Worm (Caenorhabditis elegans): ENCODE measurements around the gene Y39A1A.3.

The Y39A1A.3 gene

ce11 chrIII:10608161-10608560 lies 11.9 kb upstream of the Y39A1A.3 start:
- peak; percentile 75 for TF ChIP-seq C34F6.9 (tag; optimal IDR thresholded peaks at IDR 0.05)
- no peak for TF ChIP-seq nhr-12 (tag; optimal IDR thresholded peaks at IDR 0.05)
- TF ChIP-seq lin-11 (tag; optimal IDR thresholded peaks at IDR 0.05), result no peak
- no peak for TF ChIP-seq blmp-1 (tag; optimal IDR thresholded peaks at IDR 0.05; ENCODE audit: insufficient read depth)
- no peak for TF ChIP-seq ztf-4 (tag; optimal IDR thresholded peaks at IDR 0.05)
- no peak for TF ChIP-seq snpc-4 (tag; optimal IDR thresholded peaks at IDR 0.05)
- TF ChIP-seq nhr-77 (tag; optimal IDR thresholded peaks at IDR 0.05), result no peak
- no peak for TF ChIP-seq dmd-4 (tag; optimal IDR thresholded peaks at IDR 0.05)
- no peak for TF ChIP-seq nhr-25 (tag; optimal IDR thresholded peaks at IDR 0.05)
- TF ChIP-seq sma-3 (GFP tag; optimal IDR thresholded peaks at IDR 0.05), result no peak
- no peak for TF ChIP-seq ama-1 (optimal IDR thresholded peaks at IDR 0.05)
- no peak for TF ChIP-seq ceh-82 (tag; optimal IDR thresholded peaks at IDR 0.05)
- no peak for TF ChIP-seq nhr-21 (tag; optimal IDR thresholded peaks at IDR 0.05)
- peak; percentile 7 for TF ChIP-seq lin-13 (GFP tag; optimal IDR thresholded peaks at IDR 0.05)
- no peak for TF ChIP-seq gmeb-1 (tag; optimal IDR thresholded peaks at IDR 0.05)
- no peak for TF ChIP-seq nhr-11 (tag; optimal IDR thresholded peaks at IDR 0.05)
- TF ChIP-seq unc-39 (tag; optimal IDR thresholded peaks at IDR 0.05), result no peak
- TF ChIP-seq peb-1 (tag; optimal IDR thresholded peaks at IDR 0.05), result no peak
- no peak for TF ChIP-seq unc-62 (GFP tag; optimal IDR thresholded peaks at IDR 0.05)
- peak; percentile 29 for TF ChIP-seq crh-2 (tag; optimal IDR thresholded peaks at IDR 0.05)
- TF ChIP-seq nhr-10 (tag; optimal IDR thresholded peaks at IDR 0.05), result no peak
- no peak for TF ChIP-seq alr-1 (tag; optimal IDR thresholded peaks at IDR 0.05)
- no peak for TF ChIP-seq lin-39 (tag; optimal IDR thresholded peaks at IDR 0.05)
- peak; percentile 62 for TF ChIP-seq unc-55 (GFP tag; optimal IDR thresholded peaks at IDR 0.05)
- no peak for TF ChIP-seq nhr-23 (tag; optimal IDR thresholded peaks at IDR 0.05)
- TF ChIP-seq lsy-2 (tag; optimal IDR thresholded peaks at IDR 0.05), result peak in 1 of 2 experiments; percentile 24
- TF ChIP-seq F13H6.1 (tag; optimal IDR thresholded peaks at IDR 0.05), result no peak
- no peak for TF ChIP-seq nhr-6 (tag; optimal IDR thresholded peaks at IDR 0.05)

ce11 chrIII:10605049-10605448 lies 8.8 kb upstream of the Y39A1A.3 start, which contains the start of gene rabx-5:
Gene rabx-5 (plus strand): TSS chrIII:10605349.
- TF ChIP-seq lsy-2 (tag; optimal IDR thresholded peaks at IDR 0.05) (no peak), R02D3.7 (tag; optimal IDR thresholded peaks at IDR 0.05) (no peak), zag-1 (tag; optimal IDR thresholded peaks at IDR 0.05) (no peak), sma-3 (GFP tag; optimal IDR thresholded peaks at IDR 0.05) (no peak), mbf-1 (tag; optimal IDR thresholded peaks at IDR 0.05) (no peak), ztf-4 (tag; optimal IDR thresholded peaks at IDR 0.05) (no peak)

ce11 chrIII:10604325-10604724 lies 8.0 kb upstream of the Y39A1A.3 start:
- TF ChIP-seq snpc-4 (tag; optimal IDR thresholded peaks at IDR 0.05) (no peak), C34F6.9 (tag; optimal IDR thresholded peaks at IDR 0.05) (peak; percentile 18), unc-55 (GFP tag; optimal IDR thresholded peaks at IDR 0.05) (peak; percentile 6), lsy-2 (tag; optimal IDR thresholded peaks at IDR 0.05) (peak in 1 of 2 experiments; percentile 23), ztf-4 (tag; optimal IDR thresholded peaks at IDR 0.05) (no peak), nhr-21 (tag; optimal IDR thresholded peaks at IDR 0.05) (peak; percentile 45), nhr-129 (tag; optimal IDR thresholded peaks at IDR 0.05) (peak; percentile 32), ztf-11 (tag; optimal IDR thresholded peaks at IDR 0.05) (no peak), lin-11 (tag; optimal IDR thresholded peaks at IDR 0.05) (peak; percentile 55)

ce11 chrIII:10603248-10603647 lies 7.0 kb upstream of the Y39A1A.3 start, which contains the start of gene Y39A1A.2:
Gene Y39A1A.2 (minus strand): TSS chrIII:10603566.
- TF ChIP-seq unc-62 (GFP tag; optimal IDR thresholded peaks at IDR 0.05), result no peak
- no peak for TF ChIP-seq ceh-16 (tag; optimal IDR thresholded peaks at IDR 0.05)

ce11 chrIII:10600894-10601293 lies 4.6 kb upstream of the Y39A1A.3 start:
- TF ChIP-seq dmd-4 (tag; optimal IDR thresholded peaks at IDR 0.05) (no peak), sma-9 (GFP tag; optimal IDR thresholded peaks at IDR 0.05) (peak; percentile 12), sma-9 (tag; optimal IDR thresholded peaks at IDR 0.05) (no peak), unc-39 (tag; optimal IDR thresholded peaks at IDR 0.05) (no peak), unc-62 (GFP tag; optimal IDR thresholded peaks at IDR 0.05) (no peak)

Data from whole organism, L2 larva.